Worm (Caenorhabditis elegans) whole organism, early embryonic: ENCODE measurements around the gene cec-3.

Experiments used
- B0310.2 ChIP-seq: sonication (generic microtip); optimal IDR thresholded peaks from 2 replicates; lab custom pipeline; 2016; ENCODE audit warnings: mild to moderate bottlenecking, missing genetic modification characterization, missing compliant biosample characterization
- F13C5.2 ChIP-seq: sonication (generic microtip); optimal IDR thresholded peaks from 2 replicates; lab custom pipeline; 2017; ENCODE audit warnings: mild to moderate bottlenecking, missing genetic modification characterization, inconsistent platforms, missing compliant biosample characterization
- aly-1 ChIP-seq: sonication (generic microtip); optimal IDR thresholded peaks from 2 replicates; lab custom pipeline; 2016; ENCODE audit warnings: missing genetic modification characterization, missing compliant biosample characterization
- ama-1 ChIP-seq: fragments of 150-350 bp; optimal IDR thresholded peaks from 2 replicates; lab custom pipeline; 2014
- ceh-13 ChIP-seq: fragments of 200-800 bp; sonication (Bioruptor generic); optimal IDR thresholded peaks from 2 replicates; lab custom pipeline; 2018; ENCODE audit warnings: mild to moderate bottlenecking, missing genetic modification characterization, missing compliant biosample characterization
- flt-1 ChIP-seq: fragments of 200-800 bp; sonication (Bioruptor generic); IDR thresholded peaks from 2 replicates; pipeline ENCODE4 v1.3.6; 2022; ENCODE audit warnings: missing genetic modification characterization, missing compliant biosample characterization
- hmg-4 ChIP-seq: fragments of 200-800 bp; sonication (Bioruptor generic); optimal IDR thresholded peaks from 2 replicates; lab custom pipeline; 2018; ENCODE audit warnings: mild to moderate bottlenecking, missing genetic modification characterization, missing compliant biosample characterization
- pes-1 ChIP-seq: fragments of 200-800 bp; sonication (Bioruptor generic); IDR thresholded peaks from 2 replicates; pipeline ENCODE4 v1.3.6; 2022; ENCODE audit warnings: missing genetic modification reagents, missing genetic modification characterization, missing compliant biosample characterization
- sea-1 ChIP-seq: fragments of 200-800 bp; sonication (Bioruptor generic); conservative IDR thresholded peaks from 2 replicates; pipeline ENCODE4 v1.3.6; 2022; ENCODE audit warnings: missing genetic modification characterization, missing compliant biosample characterization
- tbx-11 ChIP-seq: fragments of 200-800 bp; sonication (Bioruptor generic); IDR thresholded peaks from 2 replicates; pipeline ENCODE4 v1.3.6; 2022; ENCODE audit warnings: missing genetic modification characterization, missing compliant biosample characterization
- tbx-37 ChIP-seq: fragments of 200-800 bp; sonication (Bioruptor generic); conservative IDR thresholded peaks from 2 replicates; pipeline ENCODE4 v1.3.6; 2022; ENCODE audit warnings: missing genetic modification reagents, missing genetic modification characterization, missing compliant biosample characterization
- tra-4 ChIP-seq: sonication (generic microtip); optimal IDR thresholded peaks from 2 replicates; lab custom pipeline; 2017; ENCODE audit warnings: missing genetic modification characterization, missing compliant biosample characterization

ce11 chrII:7900762-7901161 is 43.4 kb upstream of the cec-3 start:
- no peak for TF ChIP-seq ama-1 (lab: Kevin White, UChicago)
- no peak for TF ChIP-seq F13C5.2 (tag; lab: Kevin White, UChicago)
- no peak for TF ChIP-seq flt-1 (GFP tag; lab: Robert Waterston, UW)
- no peak for TF ChIP-seq hmg-4
- TF ChIP-seq tbx-37 (GFP tag; lab: Robert Waterston, UW), result no peak
- no peak for TF ChIP-seq tra-4 (tag; lab: Kevin White, UChicago)
- no peak for TF ChIP-seq aly-1 (tag; lab: Kevin White, UChicago)
- no peak for TF ChIP-seq pes-1 (GFP tag; lab: Robert Waterston, UW)
- TF ChIP-seq tbx-11 (GFP tag; lab: Robert Waterston, UW), result no peak
- TF ChIP-seq ceh-13 (GFP tag; lab: Kevin White, UChicago), result no peak
- TF ChIP-seq B0310.2 (tag; lab: Kevin White, UChicago), result no peak
- TF ChIP-seq sea-1 (GFP tag; lab: Robert Waterston, UW), result no peak
